Fruit fly (Drosophila melanogaster) S2 (cell line): ENCODE results near the gene Pfdn6.

Experiments
- CG8478 ChIP-seq: fragments of >200 bp; optimal IDR thresholded peaks from 2 replicates; lab custom pipeline; 2018
- CTCF ChIP-seq, 2 experiments: fragments of >200 bp; optimal IDR thresholded peaks; 2 replicates each; lab custom pipeline; 2018

- no peak for TF ChIP-seq CTCF (optimal IDR thresholded peaks at IDR 0.05; lab: Kevin White, UChicago)
- TF ChIP-seq CG8478 (lab: Kevin White, UChicago): no peak
Observed at dm6 chr3L:19906780-19907705, 16.4 kb upstream of the Pfdn6 start.
